Worm (Caenorhabditis elegans): Measurements from ENCODE around the gene F18G5.6.

- TF ChIP-seq ZK546.5 (tag; optimal IDR thresholded peaks at IDR 0.05) (no peak), nhr-237 (tag; optimal IDR thresholded peaks at IDR 0.05) (no peak), mdl-1 (tag; optimal IDR thresholded peaks at IDR 0.05) (no peak), lin-39 (tag; optimal IDR thresholded peaks at IDR 0.05) (no peak)
Observed at ce11 chrX:9296591-9296990, 32.5 kb upstream of the F18G5.6 start, which contains the start of gene gly-13.

Data from whole organism, L3 larva.